Fruit fly (Drosophila melanogaster) whole organism, prepupa: ENCODE results near the gene Kmn2.
"Not testable (repeated sequence)": the region's sequence is repeated elsewhere in the genome, so short reads cannot be mapped to it uniquely, and the experiment has no call there.

Experiments used
- Eip78C ChIP-seq: fragments of 200-800 bp; sonication (Bioruptor generic); peaks from one replicate; lab custom pipeline; 2016; ENCODE audit warnings: missing biosample characterization, missing genetic modification characterization
- Hr38 ChIP-seq: sonication (Bioruptor generic); optimal IDR thresholded peaks from 2 replicates; lab custom pipeline; 2016; ENCODE audit warnings: missing biosample characterization, missing genetic modification characterization
- Lpt ChIP-seq: fragments of 200-800 bp; sonication (Bioruptor generic); optimal IDR thresholded peaks from 3 replicates; lab custom pipeline; 2016; ENCODE audit warnings: missing biosample characterization, missing genetic modification characterization
- cyc ChIP-seq: fragments of 200-800 bp; sonication (Bioruptor generic); optimal IDR thresholded peaks from 3 replicates; lab custom pipeline; 2016; ENCODE audit warnings: missing biosample characterization, missing genetic modification characterization
- fd59A ChIP-seq: fragments of 200-800 bp; sonication (Bioruptor generic); optimal IDR thresholded peaks from 2 replicates; lab custom pipeline; 2017; ENCODE audit warnings: missing biosample characterization, mild to moderate bottlenecking, missing genetic modification characterization, missing genetic modification reagents
- net ChIP-seq: fragments of 200-800 bp; sonication (Bioruptor generic); optimal IDR thresholded peaks from 3 replicates; lab custom pipeline; 2016; ENCODE audit warnings: missing biosample characterization, missing genetic modification characterization
- pdm3 ChIP-seq: fragments of 200-800 bp; sonication (Bioruptor generic); optimal IDR thresholded peaks from 3 replicates; lab custom pipeline; 2016; ENCODE audit warnings: missing biosample characterization, missing genetic modification characterization
- spab ChIP-seq: fragments of 200-800 bp; sonication (Bioruptor generic); optimal IDR thresholded peaks from 2 replicates; lab custom pipeline; 2017; ENCODE audit warnings: missing biosample characterization, mild to moderate bottlenecking, missing genetic modification characterization, missing genetic modification reagents

- not testable (repeated sequence) for TF ChIP-seq fd59A (GFP tag; lab: Kevin White, UChicago); Eip78C (GFP tag; lab: Kevin White, UChicago); net (GFP tag; lab: Kevin White, UChicago); Hr38; Lpt (GFP tag; lab: Kevin White, UChicago); pdm3; cyc; spab (GFP tag; lab: Kevin White, UChicago)
Measured at dm6 chr3R:8049373-8049772, 48.3 kb upstream of the Kmn2 start, which contains the start of gene CG43061.
